Worm (Caenorhabditis elegans) whole organism, dauer: ENCODE data around the gene B0250.18.

Source experiments
- unc-62 ChIP-seq: sonication (generic microtip); optimal IDR thresholded peaks from 2 replicates; lab custom pipeline; 2017; ENCODE audit warnings: missing biosample characterization, missing genetic modification reagents, missing genetic modification characterization

The B0250.18 gene

ce11 chrV:20460808-20461207 lies at the start of gene B0250.18:
TSS of gene B0250.18 (minus strand) at chrV:20460908.
- TF ChIP-seq unc-62: no peak

- TF ChIP-seq unc-62: no peak
Observed at ce11 chrV:20509427-20509826, 48.7 kb upstream of the B0250.18 start.

ce11 chrV:20506542-20506941 lies 45.8 kb upstream of the B0250.18 start:
- no peak for TF ChIP-seq unc-62

- no peak for TF ChIP-seq unc-62
Observed at ce11 chrV:20504997-20505396, 44.3 kb upstream of the B0250.18 start, which contains the start of gene Y38H6C.4. TSS of gene Y38H6C.4 (minus strand) at chrV:20505097.

- TF ChIP-seq unc-62: no peak
Observed at ce11 chrV:20500405-20500804, 39.7 kb upstream of the B0250.18 start, which contains the start of gene dct-14. TSS of gene dct-14 (minus strand) at chrV:20500505.

ce11 chrV:20499642-20500041 lies 38.9 kb upstream of the B0250.18 start:
- TF ChIP-seq unc-62: no peak

ce11 chrV:20498980-20499379 lies 38.3 kb upstream of the B0250.18 start, which contains the start of gene dct-16:
TSS of gene dct-16 (minus strand) at chrV:20499057.
- no peak for TF ChIP-seq unc-62

ce11 chrV:20497537-20497936 lies 36.8 kb upstream of the B0250.18 start:
- TF ChIP-seq unc-62: no peak

ce11 chrV:20493271-20494231 lies 32.8 kb upstream of the B0250.18 start, which contains the start of gene B0250.5:
TSS of gene B0250.5 (plus strand) at chrV:20493924.
- no peak for TF ChIP-seq unc-62

- no peak for TF ChIP-seq unc-62
Observed at ce11 chrV:20492385-20492784, 31.7 kb upstream of the B0250.18 start, which contains the start of gene srbc-79. TSS of gene srbc-79 (minus strand) at chrV:20492485.

- no peak for TF ChIP-seq unc-62
Observed at ce11 chrV:20489102-20489501, 28.4 kb upstream of the B0250.18 start, which contains the start of gene srbc-78. TSS of gene srbc-78 (minus strand) at chrV:20489202.

ce11 chrV:20486549-20486948 lies 25.8 kb upstream of the B0250.18 start:
- TF ChIP-seq unc-62: no peak

ce11 chrV:20485285-20485684 lies 24.6 kb upstream of the B0250.18 start, which contains the start of gene dhcr-7:
TSS of gene dhcr-7 (minus strand) at chrV:20485385.
- no peak for TF ChIP-seq unc-62

- no peak for TF ChIP-seq unc-62
Observed at ce11 chrV:20480790-20481189, 20.1 kb upstream of the B0250.18 start.

ce11 chrV:20479013-20479739 lies 18.5 kb upstream of the B0250.18 start, which contains the start of the genes calf-1 and rpl-2:
TSS of gene calf-1 (minus strand) at chrV:20479089.
TSS of gene rpl-2 (plus strand) at chrV:20479689.
- no peak for TF ChIP-seq unc-62

- no peak for TF ChIP-seq unc-62
Observed at ce11 chrV:20476981-20477380, 16.3 kb upstream of the B0250.18 start.

- no peak for TF ChIP-seq unc-62
Observed at ce11 chrV:20476514-20476913, 15.8 kb upstream of the B0250.18 start.
